Worm (Caenorhabditis elegans) whole organism, midembryonic: ENCODE results near the gene col-151.

Experiments
- T22C8.4 ChIP-seq: fragments of 200-800 bp; sonication (Bioruptor generic); IDR thresholded peaks from 2 replicates; pipeline ENCODE4 v1.3.6; 2022; ENCODE audit warnings: missing genetic modification characterization, missing compliant biosample characterization
- cog-1 ChIP-seq: sonication (generic microtip); optimal IDR thresholded peaks from 2 replicates; lab custom pipeline; 2016; ENCODE audit warnings: missing genetic modification characterization, missing compliant biosample characterization
- flt-1 ChIP-seq: fragments of 200-800 bp; sonication (Bioruptor generic); IDR thresholded peaks from 2 replicates; pipeline ENCODE4 v1.3.6; 2022; ENCODE audit warnings: missing genetic modification characterization, missing compliant biosample characterization
- klf-2 ChIP-seq: fragments of 200-800 bp; sonication (Bioruptor generic); conservative IDR thresholded peaks from 2 replicates; pipeline ENCODE4 v1.3.6; 2022; ENCODE audit warnings: missing genetic modification reagents, missing genetic modification characterization, missing compliant biosample characterization
- med-1 ChIP-seq: sonication (generic microtip); optimal IDR thresholded peaks from 2 replicates; lab custom pipeline; 2017; ENCODE audit warnings: missing genetic modification characterization, mild to moderate bottlenecking, missing compliant biosample characterization, antibody characterized with exemption, missing genetic modification reagents; ENCODE audit not compliant: insufficient read depth
- ref-1 ChIP-seq: fragments of 200-800 bp; sonication (Bioruptor generic); conservative IDR thresholded peaks from 2 replicates; pipeline ENCODE4 v1.3.6; 2022; ENCODE audit warnings: missing genetic modification reagents, missing genetic modification characterization, missing compliant biosample characterization
- tab-1 ChIP-seq: fragments of 200-800 bp; sonication (Bioruptor generic); IDR thresholded peaks from 2 replicates; pipeline ENCODE4 v1.3.6; 2022; ENCODE audit warnings: missing genetic modification characterization, missing compliant biosample characterization
- ztf-23 ChIP-seq: fragments of 200-800 bp; sonication (Bioruptor generic); IDR thresholded peaks from 2 replicates; pipeline ENCODE4 v1.3.6; 2022; ENCODE audit warnings: missing genetic modification reagents, missing genetic modification characterization, missing compliant biosample characterization
- ztf-29 ChIP-seq: fragments of 200-800 bp; sonication (Bioruptor generic); IDR thresholded peaks from 2 replicates; pipeline ENCODE4 v1.3.6; 2022; ENCODE audit warnings: missing genetic modification reagents, missing genetic modification characterization, missing compliant biosample characterization

DNA sequence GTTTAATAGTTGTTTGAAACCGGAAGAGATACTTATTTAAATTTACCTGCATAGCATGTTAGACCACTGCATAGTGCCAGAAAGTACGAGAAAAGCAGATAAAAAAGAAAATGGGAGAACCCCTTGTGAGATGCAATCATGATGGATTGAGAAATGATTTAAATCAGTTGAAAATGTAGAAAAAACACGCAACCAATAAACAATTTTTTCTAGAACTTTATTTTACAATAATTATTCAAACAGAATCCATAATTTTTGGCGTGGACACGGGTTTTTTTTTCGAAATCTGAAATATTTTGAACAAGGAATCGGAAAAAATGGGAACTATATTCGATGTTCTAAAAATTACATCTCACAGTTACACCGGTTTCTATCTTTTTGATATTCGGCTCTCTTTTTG, 15.7 kb downstream of the col-151 start, which contains the start of gene AC3.12:
- TF ChIP-seq ref-1 (GFP tag; lab: Robert Waterston, UW) (no peak), ztf-29 (GFP tag; lab: Robert Waterston, UW) (no peak), flt-1 (no peak), T22C8.4 (no peak), cog-1 (tag; lab: Kevin White, UChicago) (no peak), klf-2 (GFP tag; lab: Robert Waterston, UW) (no peak), med-1 (GFP tag; lab: Kevin White, UChicago) (no peak), tab-1 (GFP tag; lab: Robert Waterston, UW) (no peak), ztf-23 (GFP tag; lab: Robert Waterston, UW) (no peak)
